Fruit fly (Drosophila melanogaster): ENCODE measurements around the gene RpS27.

The RpS27 gene

dm6 chr3R:25232271-25232989 is 14.9 kb downstream of the RpS27 start, which contains the start of gene Cad96Cb (continued):
- TF ChIP-seq vvl (GFP tag; IDR thresholded peaks at IDR 0.05) (peak; percentile 63), ham (GFP tag; IDR thresholded peaks at IDR 0.05) (no peak), CG1647 (GFP tag; optimal IDR thresholded peaks at IDR 0.05) (peak; percentile 32), Nf-YB (GFP tag; optimal IDR thresholded peaks at IDR 0.05) (peak; percentile 67), NK7.1 (GFP tag; optimal IDR thresholded peaks at IDR 0.05) (peak; percentile 68), CG6683 (GFP tag; optimal IDR thresholded peaks at IDR 0.05) (no peak), amos (GFP tag; IDR thresholded peaks at IDR 0.05; ENCODE audit: partially characterized antibody) (no peak), Dip3 (GFP tag; optimal IDR thresholded peaks at IDR 0.05) (peak; percentile 20), CG16813 (GFP tag; IDR thresholded peaks at IDR 0.05; ENCODE audit: partially characterized antibody) (no peak), CG17802 (tag; optimal IDR thresholded peaks at IDR 0.05) (peak; percentile 66), gcm2 (GFP tag; optimal IDR thresholded peaks at IDR 0.05) (no peak), CG1792 (GFP tag; optimal IDR thresholded peaks at IDR 0.05) (peak; percentile 63), ttk (GFP tag; IDR thresholded peaks at IDR 0.05) (no peak; the same call in 1 of the 2 replicates), Sry-β (GFP tag; optimal IDR thresholded peaks at IDR 0.05) (peak; percentile 45), sr (GFP tag; IDR thresholded peaks at IDR 0.05) (no peak), Bteb2 (GFP tag; optimal IDR thresholded peaks at IDR 0.05) (peak; percentile 78), CG13287 (GFP tag; IDR thresholded peaks at IDR 0.05; ENCODE audit: partially characterized antibody) (no peak), CG10431 (GFP tag; optimal IDR thresholded peaks at IDR 0.05) (peak; percentile 76), ap (GFP tag; IDR thresholded peaks at IDR 0.05) (peak; percentile 43; the same call in 1 of the 2 replicates), CG4617 (GFP tag; optimal IDR thresholded peaks at IDR 0.05; ENCODE audit: borderline replicate concordance) (peak; percentile 59), usp (GFP tag; optimal IDR thresholded peaks at IDR 0.05) (no peak), CG15696 (tag; optimal IDR thresholded peaks at IDR 0.05) (peak; percentile 76), CG17912 (GFP tag; optimal IDR thresholded peaks at IDR 0.05) (no peak), sens-2 (GFP tag; IDR thresholded peaks at IDR 0.05) (no peak), stwl (tag; optimal IDR thresholded peaks at IDR 0.05) (no peak), CG11398 (GFP tag; optimal IDR thresholded peaks at IDR 0.05) (peak; percentile 69), Ssrp (tag; optimal IDR thresholded peaks at IDR 0.05) (peak; percentile 90), cg (GFP tag; optimal IDR thresholded peaks at IDR 0.05) (no peak), CG10366 (GFP tag; IDR thresholded peaks at IDR 0.05) (peak; percentile 30; the same call in 1 of the 2 replicates), row (GFP tag; IDR thresholded peaks at IDR 0.05) (peak; percentile 66; the same call in 2 of the 3 replicates), CG3281 (GFP tag; optimal IDR thresholded peaks at IDR 0.05) (no peak), dimm (GFP tag; IDR thresholded peaks at IDR 0.05) (no peak), gsb-n (tag; optimal IDR thresholded peaks at IDR 0.05) (peak; percentile 86), CG10209 (GFP tag; optimal IDR thresholded peaks at IDR 0.05) (peak; percentile 85), fd96Cb (tag; optimal IDR thresholded peaks at IDR 0.05) (peak; percentile 85), CG12659 (GFP tag; optimal IDR thresholded peaks at IDR 0.05) (peak; percentile 87), CG11093 (GFP tag; IDR thresholded peaks at IDR 0.05) (0 out of 3 replicates have a peak, but pooled peaks have one; percentile 55), sob (GFP tag; IDR thresholded peaks at IDR 0.05) (no peak), shn (GFP tag; optimal IDR thresholded peaks at IDR 0.05) (peak; percentile 53), CG12391 (tag; optimal IDR thresholded peaks at IDR 0.05) (peak; percentile 84), CG14014 (GFP tag; IDR thresholded peaks at IDR 0.05) (0 out of 2 replicates have a peak, but pooled peaks have one; percentile 41), sd (tag; optimal IDR thresholded peaks at IDR 0.05) (peak; percentile 20), seq (GFP tag; IDR thresholded peaks at IDR 0.05) (peak; percentile 60), CG3995 (GFP tag; optimal IDR thresholded peaks at IDR 0.05) (peak; percentile 5), cas (GFP tag; IDR thresholded peaks at IDR 0.05) (no peak), Aef1 (GFP tag; IDR thresholded peaks at IDR 0.05) (peak; percentile 45; the same call in 1 of the 3 replicates), CG15514 (GFP tag; optimal IDR thresholded peaks at IDR 0.05) (peak; percentile 7), CG4424 (GFP tag; optimal IDR thresholded peaks at IDR 0.05) (peak; percentile 92), CG1233 (GFP tag; optimal IDR thresholded peaks at IDR 0.05) (peak; percentile 85)

Data from whole organism, embryonic.